Fruit fly (Drosophila melanogaster) whole organism, embryonic: ENCODE results near the gene CG10383.

ENCODE experiments used
- Atf3 ChIP-seq: fragments of 200-800 bp; sonication (Bioruptor generic); optimal IDR thresholded peaks from 3 replicates; lab custom pipeline; 2016; ENCODE audit warnings: missing biosample characterization, missing genetic modification characterization
- Awh ChIP-seq: fragments of 200-800 bp; sonication (Bioruptor generic); IDR thresholded peaks from 2 replicates; pipeline ENCODE4, ENCODE4 v1.3.6; 2022; ENCODE audit warnings: missing biosample characterization, missing genetic modification characterization
- Bdp1 ChIP-seq: fragments of 200-800 bp; sonication (Bioruptor generic); optimal IDR thresholded peaks from 3 replicates; lab custom pipeline; 2016; ENCODE audit warnings: missing biosample characterization, missing genetic modification characterization
- C15 ChIP-seq: fragments of 200-800 bp; sonication (Bioruptor generic); IDR thresholded peaks from 3 replicates; pipeline ENCODE4 v1.3.6; 2022; ENCODE audit warnings: missing biosample characterization, missing genetic modification characterization
- CG10274 ChIP-seq: fragments of 200-800 bp; sonication (Bioruptor generic); optimal IDR thresholded peaks from 3 replicates; lab custom pipeline; 2017; ENCODE audit warnings: missing biosample characterization, mild to moderate bottlenecking, missing genetic modification characterization
- CG10565 ChIP-seq: fragments of 200-800 bp; sonication (Bioruptor generic); optimal IDR thresholded peaks from 3 replicates; lab custom pipeline; 2016; ENCODE audit warnings: missing biosample characterization, mild to moderate bottlenecking, missing genetic modification characterization
- CG10979 ChIP-seq: fragments of 200-800 bp; sonication (Bioruptor generic); optimal IDR thresholded peaks from 2 replicates; lab custom pipeline; 2018; ENCODE audit warnings: missing biosample characterization, mild to moderate bottlenecking, missing genetic modification characterization, moderate library complexity
- CG1233 ChIP-seq: fragments of 200-800 bp; sonication (Bioruptor generic); optimal IDR thresholded peaks from 4 replicates; lab custom pipeline; 2018; ENCODE audit warnings: missing biosample characterization, mild to moderate bottlenecking, missing genetic modification characterization
- CG14965 ChIP-seq: fragments of 200-800 bp; sonication (Bioruptor generic); optimal IDR thresholded peaks from 2 replicates; lab custom pipeline; 2016; ENCODE audit warnings: missing biosample characterization, missing genetic modification characterization, borderline replicate concordance
- CG2712 ChIP-seq: fragments of 200-800 bp; optimal IDR thresholded peaks from 3 replicates; lab custom pipeline; 2019; ENCODE audit warnings: missing biosample characterization, mild to moderate bottlenecking, missing genetic modification characterization, moderate library complexity
- CG30403 ChIP-seq: fragments of 200-800 bp; sonication (Bioruptor generic); optimal IDR thresholded peaks from 3 replicates; lab custom pipeline; 2016; ENCODE audit warnings: missing biosample characterization, missing genetic modification characterization
- CG3407 ChIP-seq: fragments of 200-800 bp; sonication (Bioruptor generic); optimal IDR thresholded peaks from 2 replicates; lab custom pipeline; 2018; ENCODE audit warnings: missing biosample characterization, mild to moderate bottlenecking, missing genetic modification characterization
- CG34376 ChIP-seq: fragments of 200-800 bp; sonication (Bioruptor generic); optimal IDR thresholded peaks from 2 replicates; lab custom pipeline; 2018; ENCODE audit warnings: missing biosample characterization, mild to moderate bottlenecking, missing genetic modification characterization
- CG4282 ChIP-seq: fragments of 200-800 bp; sonication (Bioruptor generic); optimal IDR thresholded peaks from 2 replicates; lab custom pipeline; 2016; ENCODE audit warnings: missing biosample characterization, missing genetic modification characterization
- CG4707 ChIP-seq: fragments of 200-800 bp; sonication (Bioruptor generic); optimal IDR thresholded peaks from 2 replicates; lab custom pipeline; 2018; ENCODE audit warnings: missing biosample characterization, mild to moderate bottlenecking, missing genetic modification characterization, moderate library complexity
- CG5180 ChIP-seq: fragments of 200-800 bp; sonication (Bioruptor generic); optimal IDR thresholded peaks from 3 replicates; lab custom pipeline; 2017; ENCODE audit warnings: missing biosample characterization, missing genetic modification characterization, mild to moderate bottlenecking, moderate library complexity, missing genetic modification reagents
- CG6689 ChIP-seq: fragments of 200-800 bp; sonication (Bioruptor generic); IDR thresholded peaks from 2 replicates; pipeline ENCODE4 v1.3.6; 2022; ENCODE audit warnings: missing biosample characterization, missing genetic modification characterization
- CG7556 ChIP-seq: fragments of 200-800 bp; sonication (Bioruptor generic); optimal IDR thresholded peaks from 2 replicates; lab custom pipeline; 2017; ENCODE audit warnings: missing biosample characterization, mild to moderate bottlenecking, missing genetic modification characterization
- CG8359 ChIP-seq: fragments of 200-800 bp; sonication (Bioruptor generic); optimal IDR thresholded peaks from 2 replicates; lab custom pipeline; 2017; ENCODE audit warnings: missing biosample characterization, mild to moderate bottlenecking, missing genetic modification characterization, borderline replicate concordance
- CG9817 ChIP-seq: fragments of 200-800 bp; sonication (Bioruptor generic); optimal IDR thresholded peaks from 2 replicates; lab custom pipeline; 2018; ENCODE audit warnings: missing biosample characterization, mild to moderate bottlenecking, missing genetic modification characterization, moderate library complexity
- CTCF ChIP-seq: fragments of 200-800 bp; sonication (Bioruptor generic); optimal IDR thresholded peaks from 2 replicates; lab custom pipeline; 2017; ENCODE audit warnings: missing biosample characterization, mild to moderate bottlenecking, missing genetic modification characterization, moderate library complexity
- Dad ChIP-seq: fragments of 200-800 bp; sonication (Bioruptor generic); optimal IDR thresholded peaks from 3 replicates; lab custom pipeline; 2016; ENCODE audit warnings: missing biosample characterization, missing genetic modification characterization
- Dbx ChIP-seq: fragments of 200-800 bp; sonication (Bioruptor generic); IDR thresholded peaks from 3 replicates; pipeline ENCODE4 v1.3.6; 2022; ENCODE audit warnings: missing biosample characterization, missing genetic modification characterization
- E2f1 ChIP-seq: fragments of 200-800 bp; sonication (Bioruptor generic); IDR thresholded peaks from 2 replicates; pipeline ENCODE4 v1.3.6; 2022; ENCODE audit warnings: missing biosample characterization, missing genetic modification characterization
- Eip74EF ChIP-seq, 2 experiments: fragments of 200-800 bp in 1 of 2; fragments of >200 bp in 1 of 2; sonication (Bioruptor generic) in 1 of 2; optimal IDR thresholded peaks; 2 replicates each; lab custom pipeline; 2017 to 2019; ENCODE audit warnings: missing biosample characterization in 2 of 2, missing genetic modification characterization in 2 of 2, mild to moderate bottlenecking in 1 of 2, moderate library complexity in 1 of 2
- Elba2 ChIP-seq: fragments of 200-800 bp; sonication (Bioruptor generic); optimal IDR thresholded peaks from 3 replicates; lab custom pipeline; 2016; ENCODE audit warnings: missing biosample characterization, missing genetic modification characterization
- Fer2 ChIP-seq: fragments of 200-800 bp; sonication (Bioruptor generic); optimal IDR thresholded peaks from 2 replicates; lab custom pipeline; 2018; ENCODE audit warnings: missing biosample characterization, mild to moderate bottlenecking, missing genetic modification characterization, moderate library complexity
- H15 ChIP-seq: fragments of 200-800 bp; sonication (Bioruptor generic); IDR thresholded peaks from 3 replicates; pipeline ENCODE4 v1.3.6; 2022; ENCODE audit warnings: missing biosample characterization, missing genetic modification characterization
- NfI ChIP-seq: fragments of 200-800 bp; sonication (Bioruptor generic); optimal IDR thresholded peaks from 3 replicates; lab custom pipeline; 2018; ENCODE audit warnings: missing biosample characterization, mild to moderate bottlenecking, missing genetic modification characterization, moderate library complexity
- Opbp ChIP-seq: fragments of 200-800 bp; sonication (Bioruptor generic); IDR thresholded peaks from 3 replicates; pipeline ENCODE4 v1.3.6; 2022; ENCODE audit warnings: missing biosample characterization, missing genetic modification characterization; ENCODE audit not compliant: partially characterized antibody
- Pdp1 ChIP-seq, 2 experiments: fragments of 200-800 bp; sonication (Bioruptor generic); optimal IDR thresholded peaks; 3 replicates each; lab custom pipeline; 2016; ENCODE audit warnings: missing biosample characterization in 2 of 2, missing genetic modification characterization in 2 of 2, mild to moderate bottlenecking in 1 of 2, moderate library complexity in 1 of 2
- ac ChIP-seq: fragments of 200-800 bp; sonication (Bioruptor generic); optimal IDR thresholded peaks from 3 replicates; lab custom pipeline; 2017; ENCODE audit warnings: missing biosample characterization, mild to moderate bottlenecking, missing genetic modification characterization
- ash1 ChIP-seq: fragments of 200-800 bp; sonication (Bioruptor generic); optimal IDR thresholded peaks from 2 replicates; lab custom pipeline; 2018; ENCODE audit warnings: missing biosample characterization, mild to moderate bottlenecking, missing genetic modification characterization
- ato ChIP-seq: fragments of 200-800 bp; sonication (Bioruptor generic); IDR thresholded peaks from 2 replicates; pipeline ENCODE4 v1.3.6; 2022; ENCODE audit warnings: missing biosample characterization, missing genetic modification characterization; ENCODE audit not compliant: partially characterized antibody
- bigmax ChIP-seq: fragments of 200-800 bp; sonication (Bioruptor generic); optimal IDR thresholded peaks from 2 replicates; lab custom pipeline; 2018; ENCODE audit warnings: missing biosample characterization, mild to moderate bottlenecking, missing genetic modification characterization
- cato ChIP-seq: fragments of 200-800 bp; sonication (Bioruptor generic); optimal IDR thresholded peaks from 2 replicates; lab custom pipeline; 2016; ENCODE audit warnings: missing biosample characterization, missing genetic modification characterization, borderline replicate concordance
- crc ChIP-seq: fragments of 200-800 bp; sonication (Bioruptor generic); optimal IDR thresholded peaks from 2 replicates; lab custom pipeline; 2016; ENCODE audit warnings: missing biosample characterization, missing genetic modification characterization
- gem ChIP-seq: fragments of 200-800 bp; sonication (Bioruptor generic); optimal IDR thresholded peaks from 2 replicates; lab custom pipeline; 2019; ENCODE audit warnings: missing biosample characterization, mild to moderate bottlenecking, missing genetic modification characterization, moderate library complexity
- kah ChIP-seq: fragments of 200-800 bp; sonication (Bioruptor generic); optimal IDR thresholded peaks from 2 replicates; lab custom pipeline; 2018; ENCODE audit warnings: missing biosample characterization, mild to moderate bottlenecking, missing genetic modification characterization
- lilli ChIP-seq: fragments of 200-800 bp; sonication (Bioruptor generic); optimal IDR thresholded peaks from 3 replicates; lab custom pipeline; 2016; ENCODE audit warnings: missing biosample characterization, missing genetic modification characterization
- lmd ChIP-seq: fragments of 200-800 bp; sonication (Bioruptor generic); IDR thresholded peaks from 2 replicates; pipeline ENCODE4 v1.3.6; 2022; ENCODE audit warnings: missing biosample characterization, missing genetic modification characterization
- mam ChIP-seq: fragments of 200-800 bp; sonication (Bioruptor generic); optimal IDR thresholded peaks from 3 replicates; lab custom pipeline; 2016; ENCODE audit warnings: missing biosample characterization, missing genetic modification characterization
- p53 ChIP-seq: fragments of 200-800 bp; sonication (Bioruptor generic); optimal IDR thresholded peaks from 2 replicates; lab custom pipeline; 2016; ENCODE audit warnings: missing biosample characterization, missing genetic modification characterization
- peb ChIP-seq: fragments of 200-800 bp; sonication (Bioruptor generic); IDR thresholded peaks from 2 replicates; pipeline ENCODE4 v1.3.6; 2022; ENCODE audit warnings: missing biosample characterization, missing genetic modification characterization
- pum ChIP-seq: fragments of 200-800 bp; sonication (Bioruptor generic); optimal IDR thresholded peaks from 2 replicates; lab custom pipeline; 2016; ENCODE audit warnings: missing biosample characterization, missing genetic modification characterization
- slou ChIP-seq: fragments of 200-800 bp; sonication (Bioruptor generic); optimal IDR thresholded peaks from 3 replicates; lab custom pipeline; 2016; ENCODE audit warnings: missing biosample characterization, missing genetic modification characterization
- ssp ChIP-seq: fragments of 200-800 bp; sonication (Bioruptor generic); IDR thresholded peaks from 2 replicates; pipeline ENCODE4 v1.3.6; 2022; ENCODE audit warnings: missing biosample characterization, missing genetic modification characterization
- tll ChIP-seq, 2 experiments: fragments of 200-800 bp in 1 of 2; fragments of >200 bp in 1 of 2; sonication (Bioruptor generic) in 1 of 2; optimal IDR thresholded peaks; 2 replicates each; lab custom pipeline; 2017 to 2019; ENCODE audit warnings: missing biosample characterization in 2 of 2, missing genetic modification characterization in 2 of 2, mild to moderate bottlenecking in 1 of 2, moderate library complexity in 1 of 2
- z ChIP-seq: fragments of 200-800 bp; sonication (Bioruptor generic); IDR thresholded peaks from 3 replicates; pipeline ENCODE4 v1.3.6; 2022; ENCODE audit warnings: missing biosample characterization, missing genetic modification characterization
- zen ChIP-seq: fragments of 200-800 bp; sonication (Bioruptor generic); optimal IDR thresholded peaks from 3 replicates; lab custom pipeline; 2018; ENCODE audit warnings: missing biosample characterization, mild to moderate bottlenecking, missing genetic modification characterization, moderate library complexity
- zf30C ChIP-seq: fragments of 200-800 bp; sonication (Bioruptor generic); optimal IDR thresholded peaks from 3 replicates; lab custom pipeline; 2018; ENCODE audit warnings: missing biosample characterization, mild to moderate bottlenecking, missing genetic modification characterization

Gene CG10383

dm6 chr2L:18695404-18695804 lies at the start of gene CG10383, which contains the start of gene CG10338 (continued):
- TF ChIP-seq ssp (GFP tag; lab: Robert Waterston, UW) (peak; percentile 71), CG9817 (tag; lab: Kevin White, UChicago) (peak; percentile 78), Atf3 (GFP tag; lab: Kevin White, UChicago) (peak; percentile 89), Bdp1 (GFP tag; lab: Kevin White, UChicago) (peak; percentile 77), Elba2 (GFP tag; lab: Kevin White, UChicago) (peak; percentile 48), CG4707 (GFP tag; lab: Kevin White, UChicago) (no peak), CG8359 (GFP tag; lab: Kevin White, UChicago) (no peak), H15 (GFP tag; lab: Robert Waterston, UW) (peak; percentile 91), ato (GFP tag; lab: Robert Waterston, UW) (no peak), lmd (GFP tag; lab: Robert Waterston, UW) (peak; percentile 89), Opbp (no peak), lilli (GFP tag; lab: Kevin White, UChicago) (peak; percentile 95), CTCF (GFP tag; lab: Kevin White, UChicago) (peak; percentile 8), CG7556 (GFP tag; lab: Kevin White, UChicago) (peak; percentile 69), cato (GFP tag; lab: Kevin White, UChicago) (peak; percentile 69), CG10274 (GFP tag; lab: Kevin White, UChicago) (no peak), ash1 (GFP tag; lab: Kevin White, UChicago) (no peak), C15 (GFP tag; lab: Robert Waterston, UW) (peak; percentile 65; the same call in 2 of the 3 replicates), CG30403 (GFP tag; lab: Kevin White, UChicago) (peak; percentile 87), CG34376 (GFP tag; lab: Kevin White, UChicago) (peak; percentile 72), Awh (peak; percentile 91), zf30C (no peak), CG14965 (GFP tag; lab: Kevin White, UChicago) (peak; percentile 28), ac (GFP tag; lab: Kevin White, UChicago) (no peak), CG5180 (peak; percentile 25), CG6689 (GFP tag; lab: Robert Waterston, UW) (peak; percentile 84), mam (peak; percentile 94), Fer2 (tag; lab: Kevin White, UChicago) (peak; percentile 47), CG3407 (GFP tag; lab: Kevin White, UChicago) (peak; percentile 59), kah (GFP tag; lab: Kevin White, UChicago) (peak; percentile 13), crc (GFP tag; lab: Kevin White, UChicago) (peak; percentile 84), pum (peak; percentile 91), p53 (peak; percentile 82), Eip74EF (GFP tag; optimal IDR thresholded peaks at IDR 0.05; lab: Kevin White, UChicago) (peak in 1 of 2 experiments; percentile 63), zen (peak; percentile 50), CG4282 (GFP tag; lab: Kevin White, UChicago) (peak; percentile 71), Dbx (GFP tag; lab: Robert Waterston, UW) (peak; percentile 92), slou (GFP tag; lab: Kevin White, UChicago) (peak; percentile 84), Dad (GFP tag; lab: Kevin White, UChicago) (peak; percentile 89), z (GFP tag; lab: Robert Waterston, UW) (no peak), bigmax (GFP tag; lab: Kevin White, UChicago) (no peak), CG2712 (tag; lab: Kevin White, UChicago) (peak; percentile 83), Pdp1 (GFP tag; optimal IDR thresholded peaks at IDR 0.05; lab: Kevin White, UChicago) (peak; percentile 86 to 89), E2f1 (GFP tag; lab: Robert Waterston, UW) (peak; percentile 89), peb (GFP tag; lab: Robert Waterston, UW) (peak; percentile 77), CG1233 (GFP tag; lab: Kevin White, UChicago) (peak; percentile 41), NfI (GFP tag; lab: Kevin White, UChicago) (peak; percentile 85), gem (tag; lab: Kevin White, UChicago) (peak; percentile 87), CG10979 (tag; lab: Kevin White, UChicago) (peak; percentile 64), tll (GFP tag; optimal IDR thresholded peaks at IDR 0.05; lab: Kevin White, UChicago) (peak in 1 of 2 experiments; percentile 62), CG10565 (GFP tag; lab: Kevin White, UChicago) (no peak)
